Fruit fly (Drosophila melanogaster): Measurements from ENCODE around the gene Sgs7.

dm6 chr3L:11543681-11544299 is 34.1 kb downstream of the Sgs7 start:
- TF ChIP-seq CG8301 (tag; optimal IDR thresholded peaks at IDR 0.05): no peak
- TF ChIP-seq EcR (GFP tag; optimal IDR thresholded peaks at IDR 0.05): no peak
- TF ChIP-seq Pif1B (GFP tag; optimal IDR thresholded peaks at IDR 0.05): no peak

Measured in whole organism, pupa.